Worm (Caenorhabditis elegans): ENCODE results near the gene msp-142.

DNA sequence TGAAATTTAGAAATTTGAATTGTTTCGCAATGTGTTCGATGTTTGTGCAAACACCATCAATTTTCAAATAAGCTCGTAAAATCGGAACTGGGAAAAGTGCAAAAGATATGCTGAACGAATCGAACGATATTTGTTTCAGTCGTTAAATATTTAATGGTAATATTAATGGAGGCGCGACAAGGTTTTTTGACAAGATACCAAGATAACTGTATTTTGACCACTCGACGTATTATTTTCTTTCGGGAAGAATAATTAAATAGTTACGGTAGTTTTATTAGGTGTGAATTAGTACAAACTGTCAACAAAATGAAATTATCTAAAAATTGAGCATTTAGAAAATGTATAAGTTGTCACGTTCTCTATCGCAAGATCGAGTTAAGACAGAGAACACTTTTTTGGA lies 6.6 kb downstream of the msp-142 start:
- no peak for TF ChIP-seq ztf-23 (GFP tag; IDR thresholded peaks at IDR 0.05)
- no peak for TF ChIP-seq med-1 (GFP tag; optimal IDR thresholded peaks at IDR 0.05; ENCODE audit: insufficient read depth)
- no peak for TF ChIP-seq tab-1 (GFP tag; IDR thresholded peaks at IDR 0.05)
- no peak for TF ChIP-seq cog-1 (tag; optimal IDR thresholded peaks at IDR 0.05)
- no peak for TF ChIP-seq ztf-29 (GFP tag; IDR thresholded peaks at IDR 0.05)

Measured in whole organism, midembryonic.